Fruit fly (Drosophila melanogaster) whole organism, embryonic: ENCODE data around the gene Ndfip.
A peak's percentile ranks its signal among the peaks of the same experiment; 100 is the strongest.

Source experiments
- Abd-B ChIP-seq: fragments of 200-800 bp; sonication (Bioruptor generic); optimal IDR thresholded peaks from 2 replicates; lab custom pipeline; 2018; ENCODE audit warnings: missing biosample characterization, mild to moderate bottlenecking, missing genetic modification characterization, moderate library complexity
- Adf1 ChIP-seq: fragments of 200-800 bp; sonication (Bioruptor generic); IDR thresholded peaks from 2 replicates; pipeline ENCODE4 v1.3.6; 2022; ENCODE audit warnings: missing biosample characterization, missing genetic modification characterization
- CG10209 ChIP-seq: fragments of 200-800 bp; sonication (Bioruptor generic); optimal IDR thresholded peaks from 3 replicates; lab custom pipeline; 2017; ENCODE audit warnings: missing biosample characterization, mild to moderate bottlenecking, missing genetic modification characterization, missing genetic modification reagents
- CG11456 ChIP-seq: fragments of 200-800 bp; sonication (Bioruptor generic); IDR thresholded peaks from 3 replicates; pipeline ENCODE4 v1.3.6; 2022; ENCODE audit warnings: missing biosample characterization, missing genetic modification characterization
- CG11723 ChIP-seq: fragments of 200-800 bp; sonication (Bioruptor generic); optimal IDR thresholded peaks from 2 replicates; lab custom pipeline; 2017; ENCODE audit warnings: missing biosample characterization, mild to moderate bottlenecking, missing genetic modification characterization
- CG13287 ChIP-seq: fragments of 200-800 bp; sonication (Bioruptor generic); IDR thresholded peaks from 2 replicates; pipeline ENCODE4 v1.3.6; 2022; ENCODE audit warnings: missing biosample characterization, missing genetic modification characterization; ENCODE audit not compliant: partially characterized antibody
- CG15479 ChIP-seq: fragments of 200-800 bp; sonication (Bioruptor generic); optimal IDR thresholded peaks from 3 replicates; lab custom pipeline; 2019; ENCODE audit warnings: missing biosample characterization, mild to moderate bottlenecking, missing genetic modification characterization, moderate library complexity
- CG15514 ChIP-seq: fragments of 200-800 bp; sonication (Bioruptor generic); optimal IDR thresholded peaks from 3 replicates; lab custom pipeline; 2017; ENCODE audit warnings: missing biosample characterization, missing genetic modification characterization, mild to moderate bottlenecking, moderate library complexity, missing genetic modification reagents
- CG16779 ChIP-seq: fragments of 200-800 bp; sonication (Bioruptor generic); IDR thresholded peaks from 2 replicates; pipeline ENCODE4 v1.3.6; 2022; ENCODE audit warnings: missing biosample characterization, missing genetic modification characterization
- CG16813 ChIP-seq: fragments of 200-800 bp; sonication (Bioruptor generic); IDR thresholded peaks from 3 replicates; pipeline ENCODE4 v1.3.6; 2022; ENCODE audit warnings: missing biosample characterization, missing genetic modification characterization; ENCODE audit not compliant: partially characterized antibody
- CG17361 ChIP-seq: fragments of 200-800 bp; sonication (Bioruptor generic); IDR thresholded peaks from 3 replicates; pipeline ENCODE4 v1.3.6; 2022; ENCODE audit warnings: missing biosample characterization, missing genetic modification characterization
- CG33213 ChIP-seq: fragments of 200-800 bp; sonication (Bioruptor generic); optimal IDR thresholded peaks from 3 replicates; lab custom pipeline; 2016; ENCODE audit warnings: missing biosample characterization, missing genetic modification characterization
- CG3407 ChIP-seq: fragments of 200-800 bp; sonication (Bioruptor generic); optimal IDR thresholded peaks from 2 replicates; lab custom pipeline; 2018; ENCODE audit warnings: missing biosample characterization, mild to moderate bottlenecking, missing genetic modification characterization
- CG3838 ChIP-seq: fragments of 200-800 bp; sonication (Bioruptor generic); optimal IDR thresholded peaks from 3 replicates; lab custom pipeline; 2016; ENCODE audit warnings: missing biosample characterization, missing genetic modification characterization
- CG3847 ChIP-seq: fragments of 200-800 bp; sonication (Bioruptor generic); IDR thresholded peaks from 2 replicates; pipeline ENCODE4 v1.3.6; 2022; ENCODE audit warnings: missing biosample characterization, missing genetic modification characterization
- CG4360 ChIP-seq: fragments of 200-800 bp; sonication (Bioruptor generic); IDR thresholded peaks from 2 replicates; pipeline ENCODE4 v1.3.6; 2022; ENCODE audit warnings: missing biosample characterization, missing genetic modification characterization
- CG6175 ChIP-seq: fragments of 200-800 bp; sonication (Bioruptor generic); IDR thresholded peaks from 3 replicates; pipeline ENCODE4 v1.3.6; 2022; ENCODE audit warnings: missing biosample characterization, missing genetic modification characterization
- CG7839 ChIP-seq: fragments of 200-800 bp; sonication (Bioruptor generic); optimal IDR thresholded peaks from 3 replicates; lab custom pipeline; 2018; ENCODE audit warnings: missing biosample characterization, mild to moderate bottlenecking, missing genetic modification characterization, moderate library complexity
- CG8924 ChIP-seq: fragments of 200-800 bp; optimal IDR thresholded peaks from 3 replicates; lab custom pipeline; 2019; ENCODE audit warnings: missing biosample characterization, mild to moderate bottlenecking, missing genetic modification characterization, moderate library complexity
- CG9932 ChIP-seq: fragments of 200-800 bp; sonication (Bioruptor generic); IDR thresholded peaks from 2 replicates; pipeline ENCODE4 v1.3.6; 2022; ENCODE audit warnings: missing biosample characterization, missing genetic modification characterization
- Dip3 ChIP-seq: fragments of 200-800 bp; sonication (Bioruptor generic); optimal IDR thresholded peaks from 3 replicates; lab custom pipeline; 2016; ENCODE audit warnings: missing biosample characterization, missing genetic modification characterization
- Ets65A ChIP-seq: fragments of 200-800 bp; sonication (Bioruptor generic); peaks from one replicate; lab custom pipeline; 2016; ENCODE audit warnings: missing biosample characterization, missing genetic modification characterization
- GATAe ChIP-seq: fragments of 200-800 bp; sonication (Bioruptor generic); conservative IDR thresholded peaks from 2 replicates; pipeline ENCODE4 v1.3.6; 2022; ENCODE audit warnings: missing biosample characterization, missing genetic modification characterization
- H15 ChIP-seq: fragments of 200-800 bp; sonication (Bioruptor generic); IDR thresholded peaks from 3 replicates; pipeline ENCODE4 v1.3.6; 2022; ENCODE audit warnings: missing biosample characterization, missing genetic modification characterization
- HLH54F ChIP-seq: fragments of 200-800 bp; sonication (Bioruptor generic); optimal IDR thresholded peaks from 3 replicates; lab custom pipeline; 2016; ENCODE audit warnings: missing biosample characterization, missing genetic modification characterization
- Lhr ChIP-seq: fragments of 200-800 bp; sonication (Bioruptor generic); optimal IDR thresholded peaks from 3 replicates; lab custom pipeline; 2017; ENCODE audit warnings: mild to moderate bottlenecking, missing biosample characterization, missing genetic modification reagents, missing genetic modification characterization
- Max ChIP-seq: fragments of 200-800 bp; sonication (Bioruptor generic); optimal IDR thresholded peaks from 2 replicates; lab custom pipeline; 2016; ENCODE audit warnings: missing biosample characterization, mild to moderate bottlenecking, missing genetic modification characterization
- Med ChIP-seq: fragments of 200-800 bp; sonication (Bioruptor generic); peaks from one replicate; lab custom pipeline; 2016; ENCODE audit warnings: missing biosample characterization, missing genetic modification characterization, mild to moderate bottlenecking, inconsistent platforms, moderate library complexity
- Mrtf ChIP-seq: fragments of 200-800 bp; sonication (Bioruptor generic); IDR thresholded peaks from 3 replicates; pipeline ENCODE4 v1.3.6; 2022; ENCODE audit warnings: missing biosample characterization, missing genetic modification characterization
- Nf-YB ChIP-seq: fragments of 200-800 bp; sonication (Bioruptor generic); optimal IDR thresholded peaks from 3 replicates; lab custom pipeline; 2019; ENCODE audit warnings: missing biosample characterization, mild to moderate bottlenecking, missing genetic modification characterization, moderate library complexity
- Trl ChIP-seq, 3 experiments: fragments of >200 bp in 2 of 3; fragments of 200-800 bp in 1 of 3; sonication (Bioruptor generic) in 1 of 3; optimal IDR thresholded peaks; 2 replicates in 1 of 3; 3 replicates in 2 of 3; lab custom pipeline; 2016 to 2017; ENCODE audit warnings: missing biosample characterization in 1 of 3, missing genetic modification characterization in 1 of 3
- az2 ChIP-seq: fragments of 200-800 bp; sonication (Bioruptor generic); optimal IDR thresholded peaks from 3 replicates; lab custom pipeline; 2016; ENCODE audit warnings: missing biosample characterization, missing genetic modification characterization
- bigmax ChIP-seq: fragments of 200-800 bp; sonication (Bioruptor generic); optimal IDR thresholded peaks from 2 replicates; lab custom pipeline; 2018; ENCODE audit warnings: missing biosample characterization, mild to moderate bottlenecking, missing genetic modification characterization
- cwo ChIP-seq: fragments of 200-800 bp; sonication (Bioruptor generic); optimal IDR thresholded peaks from 3 replicates; lab custom pipeline; 2017; ENCODE audit warnings: missing biosample characterization, missing genetic modification characterization, mild to moderate bottlenecking, moderate library complexity, missing genetic modification reagents
- danr ChIP-seq: fragments of 200-800 bp; sonication (Bioruptor generic); IDR thresholded peaks from 2 replicates; pipeline ENCODE4 v1.3.6; 2022; ENCODE audit warnings: missing biosample characterization, missing genetic modification characterization
- fu2 ChIP-seq: fragments of 200-800 bp; sonication (Bioruptor generic); optimal IDR thresholded peaks from 2 replicates; lab custom pipeline; 2016; ENCODE audit warnings: missing biosample characterization, missing genetic modification characterization
- gem ChIP-seq: fragments of 200-800 bp; sonication (Bioruptor generic); optimal IDR thresholded peaks from 2 replicates; lab custom pipeline; 2019; ENCODE audit warnings: missing biosample characterization, mild to moderate bottlenecking, missing genetic modification characterization, moderate library complexity
- gro ChIP-seq: fragments of 200-800 bp; sonication (Bioruptor generic); optimal IDR thresholded peaks from 2 replicates; lab custom pipeline; 2016; ENCODE audit warnings: missing biosample characterization, missing genetic modification characterization
- gsb ChIP-seq: fragments of 200-800 bp; sonication (Bioruptor generic); IDR thresholded peaks from 2 replicates; pipeline ENCODE4 v1.3.6; 2022; ENCODE audit warnings: missing biosample characterization, missing genetic modification characterization
- klu ChIP-seq: fragments of 200-800 bp; sonication (Bioruptor generic); IDR thresholded peaks from 2 replicates; pipeline ENCODE4 v1.3.6; 2022; ENCODE audit warnings: missing biosample characterization, missing genetic modification characterization
- otp ChIP-seq: fragments of 200-800 bp; sonication (Bioruptor generic); IDR thresholded peaks from 3 replicates; pipeline ENCODE4, ENCODE4 v1.3.6; 2022; ENCODE audit warnings: missing biosample characterization, missing genetic modification characterization
- prd ChIP-seq, 3 experiments: fragments of >200 bp in 2 of 3; fragments of 200-800 bp in 1 of 3; sonication (Bioruptor generic) in 1 of 3; optimal IDR thresholded peaks in 2 of 3; IDR thresholded peaks in 1 of 3; 2 replicates in 2 of 3; 3 replicates in 1 of 3; pipeline versions ENCODE4 v1.3.6 to Lab custom; 2017 to 2022; ENCODE audit warnings: missing biosample characterization in 1 of 3, missing genetic modification characterization in 1 of 3
- ranshi ChIP-seq: fragments of 200-800 bp; sonication (Bioruptor generic); IDR thresholded peaks from 2 replicates; pipeline ENCODE4 v1.3.6; 2022; ENCODE audit warnings: missing biosample characterization, missing genetic modification characterization
- scrt ChIP-seq: fragments of 200-800 bp; sonication (Bioruptor generic); optimal IDR thresholded peaks from 2 replicates; lab custom pipeline; 2018; ENCODE audit warnings: missing biosample characterization, mild to moderate bottlenecking, missing genetic modification characterization, moderate library complexity
- sob ChIP-seq: fragments of 200-800 bp; sonication (Bioruptor generic); IDR thresholded peaks from 2 replicates; pipeline ENCODE4 v1.3.6; 2022; ENCODE audit warnings: missing biosample characterization, missing genetic modification characterization
- ssp ChIP-seq: fragments of 200-800 bp; sonication (Bioruptor generic); IDR thresholded peaks from 2 replicates; pipeline ENCODE4 v1.3.6; 2022; ENCODE audit warnings: missing biosample characterization, missing genetic modification characterization
- tap ChIP-seq: fragments of 200-800 bp; optimal IDR thresholded peaks from 3 replicates; lab custom pipeline; 2019; ENCODE audit warnings: missing biosample characterization, mild to moderate bottlenecking, missing genetic modification characterization, moderate library complexity
- vvl ChIP-seq: fragments of 200-800 bp; sonication (Bioruptor generic); IDR thresholded peaks from 2 replicates; pipeline ENCODE4 v1.3.6; 2022; ENCODE audit warnings: missing biosample characterization, missing genetic modification characterization

The Ndfip gene

DNA sequence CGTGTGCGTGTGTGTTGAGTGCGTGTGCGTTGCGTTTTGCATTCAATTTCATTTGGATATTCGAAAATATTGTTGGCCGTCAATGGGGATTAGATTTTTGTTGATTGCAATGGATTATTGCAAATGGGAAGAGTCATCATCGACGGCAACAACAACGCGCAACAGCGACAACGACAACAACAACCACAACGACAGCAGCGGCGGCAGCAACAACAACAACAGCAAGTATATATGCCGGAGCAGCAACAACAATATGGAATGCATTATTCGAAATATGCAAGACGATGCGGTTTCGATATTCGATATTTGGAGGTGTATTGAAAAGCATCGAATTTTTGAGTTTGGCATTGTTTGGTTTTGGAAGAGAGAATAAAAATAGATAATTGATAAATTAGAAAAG is 12.1 kb downstream of the Ndfip start:
- TF ChIP-seq CG4360 (peak; percentile 93), az2 (GFP tag; lab: Kevin White, UChicago) (no peak)

DNA sequence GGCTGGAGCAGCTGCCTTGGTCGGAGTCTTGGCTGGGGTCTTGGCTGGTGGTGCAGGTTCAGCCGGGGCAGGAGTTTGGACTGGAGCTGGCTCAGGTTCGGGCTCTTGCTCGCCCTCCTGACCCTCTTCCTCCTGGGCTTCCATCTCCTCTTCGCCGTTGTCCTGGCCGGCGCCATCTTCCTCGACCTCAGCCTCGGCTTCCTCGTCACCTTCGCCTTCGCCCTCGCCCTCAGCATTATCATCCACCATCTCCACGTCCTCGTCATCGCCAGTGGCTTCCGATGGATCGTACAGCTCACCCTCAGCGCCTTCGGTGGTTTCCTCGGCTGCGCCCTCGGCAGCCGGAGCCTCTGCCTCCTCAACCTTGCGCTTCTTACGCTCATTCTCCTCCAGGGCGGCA is 15.4 kb downstream of the Ndfip start:
- TF ChIP-seq Mrtf (GFP tag; lab: Robert Waterston, UW) (no peak), Ets65A (peak; percentile 82), gsb (GFP tag; lab: Robert Waterston, UW) (no peak), Med (peak; percentile 69), prd (optimal IDR thresholded peaks at IDR 0.05; lab: Kevin White, UChicago) (no peak), prd (GFP tag; IDR thresholded peaks at IDR 0.05; lab: Robert Waterston, UW) (0 out of 3 replicates have a peak, but pooled peaks have one; percentile 22)

DNA sequence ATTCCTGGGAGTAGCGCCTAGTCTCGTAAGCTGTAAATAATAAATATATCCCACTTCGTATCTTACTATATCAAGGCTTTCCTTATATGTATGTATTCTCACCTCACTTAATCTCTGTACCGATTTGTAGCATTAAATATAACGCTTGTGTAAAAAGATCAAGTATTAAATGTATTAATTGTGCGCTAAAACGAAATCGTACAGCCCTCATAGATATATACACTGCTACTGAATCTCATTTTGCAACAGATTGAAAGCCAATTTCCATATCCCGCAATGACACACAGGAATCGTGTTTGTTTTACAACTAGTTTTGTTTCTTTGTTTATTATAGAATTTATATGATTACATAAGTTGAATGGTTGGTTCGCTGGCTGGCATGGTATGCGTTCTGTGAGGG is 16.3 kb downstream of the Ndfip start:
- no peak for TF ChIP-seq CG8924 (tag; lab: Kevin White, UChicago)
- no peak for TF ChIP-seq Adf1 (GFP tag; lab: Robert Waterston, UW)
- no peak for TF ChIP-seq Trl (optimal IDR thresholded peaks at IDR 0.05; lab: Kevin White, UChicago)
- TF ChIP-seq Trl (GFP tag; optimal IDR thresholded peaks at IDR 0.05; lab: Kevin White, UChicago), result no peak
- no peak for TF ChIP-seq CG10209
- no peak for TF ChIP-seq GATAe (GFP tag; lab: Robert Waterston, UW)
- no peak for TF ChIP-seq CG3838 (GFP tag; lab: Kevin White, UChicago)
- TF ChIP-seq gro, result no peak
- no peak for TF ChIP-seq CG16813
- TF ChIP-seq Max (GFP tag; lab: Kevin White, UChicago), result no peak
- no peak for TF ChIP-seq Lhr
- TF ChIP-seq CG16779 (GFP tag; lab: Robert Waterston, UW), result no peak
- no peak for TF ChIP-seq CG11723

DNA sequence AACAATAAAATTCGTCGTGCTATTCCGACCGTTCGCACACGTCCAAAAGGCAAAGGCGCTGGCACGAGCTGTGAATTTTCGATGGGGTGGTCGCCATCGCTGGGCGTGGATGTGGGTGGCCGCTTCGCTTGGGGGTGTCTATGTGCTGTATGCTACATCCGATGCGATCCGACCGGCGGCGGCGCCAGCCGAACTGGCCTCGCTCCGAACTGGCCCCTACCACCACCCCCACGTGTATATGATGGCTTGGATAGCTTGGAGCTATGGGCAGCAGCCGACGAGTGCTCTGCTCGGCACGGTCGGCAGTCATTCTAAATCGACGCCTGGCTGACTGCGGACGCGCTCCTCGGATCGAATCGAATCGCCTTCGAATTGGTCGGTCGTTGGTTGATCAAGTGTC is 20.9 kb downstream of the Ndfip start, which contains the start of gene CG7497:
Gene CG7497, plus strand, starts transcription at position 308 of the 400 bp plus-strand sequence.
- TF ChIP-seq klu (GFP tag; lab: Robert Waterston, UW) (no peak), cwo (GFP tag; lab: Kevin White, UChicago) (no peak), gem (tag; lab: Kevin White, UChicago) (no peak), sob (GFP tag; lab: Robert Waterston, UW) (no peak), CG7839 (tag; lab: Kevin White, UChicago) (no peak), fu2 (no peak), Abd-B (GFP tag; lab: Kevin White, UChicago) (no peak), tap (tag; lab: Kevin White, UChicago) (no peak), vvl (GFP tag; lab: Robert Waterston, UW) (peak; percentile 47; the same call in 1 of the 2 replicates), HLH54F (GFP tag; lab: Kevin White, UChicago) (no peak), CG3847 (GFP tag; lab: Robert Waterston, UW) (no peak), CG11456 (GFP tag; lab: Robert Waterston, UW) (no peak), CG33213 (GFP tag; lab: Kevin White, UChicago) (no peak), CG17361 (GFP tag; lab: Robert Waterston, UW) (no peak), H15 (GFP tag; lab: Robert Waterston, UW) (no peak), scrt (peak; percentile 52), Dip3 (GFP tag; lab: Kevin White, UChicago) (no peak), ssp (GFP tag; lab: Robert Waterston, UW) (no peak), CG9932 (no peak), ranshi (GFP tag; lab: Robert Waterston, UW) (peak; percentile 35), otp (GFP tag; lab: Robert Waterston, UW) (no peak), CG15514 (GFP tag; lab: Kevin White, UChicago) (no peak), bigmax (GFP tag; lab: Kevin White, UChicago) (no peak), CG3407 (GFP tag; lab: Kevin White, UChicago) (no peak), CG15479 (GFP tag; lab: Kevin White, UChicago) (no peak), Nf-YB (GFP tag; lab: Kevin White, UChicago) (no peak), CG6175 (GFP tag; lab: Robert Waterston, UW) (0 out of 3 replicates have a peak, but pooled peaks have one; percentile 48), danr (GFP tag; lab: Robert Waterston, UW) (no peak), CG13287 (GFP tag; lab: Robert Waterston, UW) (no peak)
